Worm (Caenorhabditis elegans): ENCODE data around the gene clec-196.

The clec-196 gene

ce11 chrIV:17265279-17265678, 11.5 kb upstream of the clec-196 start, which contains the start of gene str-187:
Gene str-187, plus strand, starts transcription at chrIV:17265579.
- TF ChIP-seq aly-1 (tag; optimal IDR thresholded peaks at IDR 0.05) (no peak), tra-4 (tag; optimal IDR thresholded peaks at IDR 0.05) (no peak), flt-1 (GFP tag; IDR thresholded peaks at IDR 0.05) (no peak), hmg-4 (GFP tag; optimal IDR thresholded peaks at IDR 0.05) (no peak), B0310.2 (tag; optimal IDR thresholded peaks at IDR 0.05) (no peak), sea-1 (GFP tag; conservative IDR thresholded peaks at IDR 0.05) (no peak), ama-1 (optimal IDR thresholded peaks at IDR 0.05) (no peak), F13C5.2 (tag; optimal IDR thresholded peaks at IDR 0.05) (no peak), tbx-11 (GFP tag; IDR thresholded peaks at IDR 0.05) (no peak), ceh-36 (tag; optimal IDR thresholded peaks at IDR 0.05) (no peak)

- TF ChIP-seq pes-1 (GFP tag; IDR thresholded peaks at IDR 0.05) = no peak
- no peak for TF ChIP-seq scrt-1 (GFP tag; IDR thresholded peaks at IDR 0.05)
- TF ChIP-seq hmbx-1 (tag; optimal IDR thresholded peaks at IDR 0.05) = no peak
- no peak for TF ChIP-seq ceh-36 (tag; optimal IDR thresholded peaks at IDR 0.05)
- no peak for TF ChIP-seq ama-1 (optimal IDR thresholded peaks at IDR 0.05)
- TF ChIP-seq aly-1 (tag; optimal IDR thresholded peaks at IDR 0.05) = no peak
- no peak for TF ChIP-seq hnd-1 (tag; optimal IDR thresholded peaks at IDR 0.05)
- TF ChIP-seq tbx-37 (GFP tag; conservative IDR thresholded peaks at IDR 0.05) = no peak
- TF ChIP-seq hmg-4 (GFP tag; optimal IDR thresholded peaks at IDR 0.05) = no peak
- TF ChIP-seq ets-7 (tag; optimal IDR thresholded peaks at IDR 0.05) = no peak
- no peak for TF ChIP-seq tra-4 (tag; optimal IDR thresholded peaks at IDR 0.05)
- no peak for TF ChIP-seq tbx-11 (GFP tag; IDR thresholded peaks at IDR 0.05)
- TF ChIP-seq sea-1 (GFP tag; conservative IDR thresholded peaks at IDR 0.05) = no peak
- no peak for TF ChIP-seq B0310.2 (tag; optimal IDR thresholded peaks at IDR 0.05)
- no peak for TF ChIP-seq F13C5.2 (tag; optimal IDR thresholded peaks at IDR 0.05)
- no peak for TF ChIP-seq flt-1 (GFP tag; IDR thresholded peaks at IDR 0.05)
- TF ChIP-seq ceh-13 (GFP tag; optimal IDR thresholded peaks at IDR 0.05) = no peak
Measured at ce11 chrIV:17265716-17266115, 11.0 kb upstream of the clec-196 start.

- TF ChIP-seq scrt-1 (GFP tag; IDR thresholded peaks at IDR 0.05) = no peak
- TF ChIP-seq ceh-36 (tag; optimal IDR thresholded peaks at IDR 0.05) = peak; percentile 49
Measured at ce11 chrIV:17267304-17267891, 9.4 kb upstream of the clec-196 start.

- no peak for TF ChIP-seq scrt-1 (GFP tag; IDR thresholded peaks at IDR 0.05)
- TF ChIP-seq aly-1 (tag; optimal IDR thresholded peaks at IDR 0.05) = no peak
- no peak for TF ChIP-seq ceh-13 (GFP tag; optimal IDR thresholded peaks at IDR 0.05)
Measured at ce11 chrIV:17268069-17268468, 8.7 kb upstream of the clec-196 start.

- TF ChIP-seq hmg-4 (GFP tag; optimal IDR thresholded peaks at IDR 0.05) (peak; percentile 49), ets-7 (tag; optimal IDR thresholded peaks at IDR 0.05) (no peak), F13C5.2 (tag; optimal IDR thresholded peaks at IDR 0.05) (peak; percentile 12), tra-4 (tag; optimal IDR thresholded peaks at IDR 0.05) (no peak), ceh-13 (GFP tag; optimal IDR thresholded peaks at IDR 0.05) (no peak), flt-1 (GFP tag; IDR thresholded peaks at IDR 0.05) (no peak)
Measured at ce11 chrIV:17268628-17269027, 8.1 kb upstream of the clec-196 start.

- TF ChIP-seq ceh-13 (GFP tag; optimal IDR thresholded peaks at IDR 0.05) = no peak
- no peak for TF ChIP-seq hnd-1 (tag; optimal IDR thresholded peaks at IDR 0.05)
Measured at ce11 chrIV:17269042-17269441, 7.7 kb upstream of the clec-196 start, which contains the start of gene atgp-1. Gene atgp-1, plus strand, starts transcription at chrIV:17269342.

- TF ChIP-seq ets-7 (tag; optimal IDR thresholded peaks at IDR 0.05) = no peak
- peak; percentile 20 for TF ChIP-seq ceh-36 (tag; optimal IDR thresholded peaks at IDR 0.05)
Measured at ce11 chrIV:17269702-17270101, 7.1 kb upstream of the clec-196 start.

ce11 chrIV:17273602-17274110, 3.1 kb upstream of the clec-196 start, which contains the start of gene gln-5:
Gene gln-5, minus strand, starts transcription at chrIV:17273652.
- TF ChIP-seq ceh-13 (GFP tag; optimal IDR thresholded peaks at IDR 0.05) (no peak), aly-1 (tag; optimal IDR thresholded peaks at IDR 0.05) (no peak), flt-1 (GFP tag; IDR thresholded peaks at IDR 0.05) (no peak), tbx-37 (GFP tag; conservative IDR thresholded peaks at IDR 0.05) (no peak), scrt-1 (GFP tag; IDR thresholded peaks at IDR 0.05) (no peak), hnd-1 (tag; optimal IDR thresholded peaks at IDR 0.05) (no peak), ets-7 (tag; optimal IDR thresholded peaks at IDR 0.05) (no peak)

- no peak for TF ChIP-seq ceh-13 (GFP tag; optimal IDR thresholded peaks at IDR 0.05)
- no peak for TF ChIP-seq hmg-4 (GFP tag; optimal IDR thresholded peaks at IDR 0.05)
- TF ChIP-seq sea-1 (GFP tag; conservative IDR thresholded peaks at IDR 0.05) = no peak
- no peak for TF ChIP-seq tbx-37 (GFP tag; conservative IDR thresholded peaks at IDR 0.05)
- no peak for TF ChIP-seq hmbx-1 (tag; optimal IDR thresholded peaks at IDR 0.05)
- TF ChIP-seq tra-4 (tag; optimal IDR thresholded peaks at IDR 0.05) = no peak
- TF ChIP-seq ama-1 (optimal IDR thresholded peaks at IDR 0.05) = no peak
- no peak for TF ChIP-seq flt-1 (GFP tag; IDR thresholded peaks at IDR 0.05)
- TF ChIP-seq tbx-11 (GFP tag; IDR thresholded peaks at IDR 0.05) = no peak
Measured at ce11 chrIV:17275281-17275680, 1.5 kb upstream of the clec-196 start, which contains the start of gene lhfp-4. Gene lhfp-4, plus strand, starts transcription at chrIV:17275581.

Measured in whole organism, early embryonic.